Worm (Caenorhabditis elegans) whole organism, late embryonic: ENCODE data around the gene str-205.

Source experiments
- C08G9.2 ChIP-seq: sonication (generic microtip); optimal IDR thresholded peaks from 2 replicates; lab custom pipeline; 2016; ENCODE audit warnings: mild to moderate bottlenecking, missing genetic modification characterization, moderate library complexity, missing compliant biosample characterization
- C38D4.7 ChIP-seq: fragments of 200-800 bp; sonication (Bioruptor generic); optimal IDR thresholded peaks from 2 replicates; lab custom pipeline; 2018; ENCODE audit warnings: mild to moderate bottlenecking, missing genetic modification characterization, moderate library complexity, missing compliant biosample characterization
- F13H6.1 ChIP-seq: sonication (generic microtip); optimal IDR thresholded peaks from 2 replicates; lab custom pipeline; 2016; ENCODE audit warnings: missing genetic modification characterization, missing compliant biosample characterization
- K09A11.1 ChIP-seq: sonication (generic microtip); optimal IDR thresholded peaks from 2 replicates; lab custom pipeline; 2017; ENCODE audit warnings: antibody characterized with exemption, mild to moderate bottlenecking, missing genetic modification characterization, missing compliant biosample characterization; ENCODE audit not compliant: insufficient read depth
- T23F11.4 ChIP-seq: fragments of 200-800 bp; sonication (Bioruptor generic); optimal IDR thresholded peaks from 2 replicates; lab custom pipeline; 2018; ENCODE audit warnings: mild to moderate bottlenecking, missing genetic modification characterization, missing compliant biosample characterization
- ahr-1 ChIP-seq: sonication (generic microtip); optimal IDR thresholded peaks from 2 replicates; lab custom pipeline; 2016; ENCODE audit warnings: missing genetic modification characterization, missing compliant biosample characterization
- ceh-14 ChIP-seq: sonication (generic microtip); optimal IDR thresholded peaks from 2 replicates; lab custom pipeline; 2016; ENCODE audit warnings: missing genotype, missing genetic modification characterization, missing compliant biosample characterization
- ceh-19 ChIP-seq: fragments of 200-800 bp; sonication (Bioruptor generic); optimal IDR thresholded peaks from 2 replicates; lab custom pipeline; 2018; ENCODE audit warnings: mild to moderate bottlenecking, missing genetic modification characterization, missing compliant biosample characterization
- ceh-2 ChIP-seq: sonication (generic microtip); optimal IDR thresholded peaks from 2 replicates; lab custom pipeline; 2016; ENCODE audit warnings: missing genotype, missing genetic modification characterization, missing compliant biosample characterization
- ceh-24 ChIP-seq: sonication (generic microtip); optimal IDR thresholded peaks from 2 replicates; lab custom pipeline; 2016; ENCODE audit warnings: mild to moderate bottlenecking, missing genetic modification characterization, missing compliant biosample characterization
- ceh-30 ChIP-seq: fragments of 150-350 bp; optimal IDR thresholded peaks from 2 replicates; lab custom pipeline; 2014; ENCODE audit warnings: missing biosample characterization, missing genetic modification characterization
- ceh-34 ChIP-seq: sonication (generic microtip); optimal IDR thresholded peaks from 2 replicates; lab custom pipeline; 2016; ENCODE audit warnings: mild to moderate bottlenecking, missing genetic modification characterization, missing compliant biosample characterization
- ceh-45 ChIP-seq: fragments of 200-800 bp; sonication (Bioruptor generic); IDR thresholded peaks from 2 replicates; pipeline ENCODE4 v1.3.6; 2022; ENCODE audit warnings: missing genetic modification reagents, missing genetic modification characterization, missing compliant biosample characterization
- ceh-48 ChIP-seq: sonication (generic microtip); optimal IDR thresholded peaks from 2 replicates; lab custom pipeline; 2016; ENCODE audit warnings: missing genetic modification characterization, inconsistent platforms, missing compliant biosample characterization
- ceh-9 ChIP-seq: sonication (generic microtip); optimal IDR thresholded peaks from 2 replicates; lab custom pipeline; 2016; ENCODE audit warnings: mild to moderate bottlenecking, missing genetic modification characterization, inconsistent platforms, missing compliant biosample characterization
- dmd-4 ChIP-seq: sonication (generic microtip); optimal IDR thresholded peaks from 2 replicates; lab custom pipeline; 2016; ENCODE audit warnings: borderline replicate concordance, missing genetic modification characterization, missing compliant biosample characterization
- dve-1 ChIP-seq: sonication (generic microtip); optimal IDR thresholded peaks from 2 replicates; lab custom pipeline; 2017; ENCODE audit warnings: antibody characterized with exemption, mild to moderate bottlenecking, missing genetic modification characterization, missing compliant biosample characterization
- elt-2 ChIP-seq: sonication (generic microtip); optimal IDR thresholded peaks from 2 replicates; lab custom pipeline; 2016; ENCODE audit warnings: missing genetic modification reagents, missing genetic modification characterization, missing compliant biosample characterization
- ets-4 ChIP-seq: sonication (generic microtip); optimal IDR thresholded peaks from 2 replicates; lab custom pipeline; 2016; ENCODE audit warnings: missing genetic modification characterization, missing compliant biosample characterization
- eyg-1 ChIP-seq: sonication (generic microtip); optimal IDR thresholded peaks from 2 replicates; lab custom pipeline; 2016; ENCODE audit warnings: missing genotype, missing genetic modification characterization, missing compliant biosample characterization
- fax-1 ChIP-seq: sonication (generic microtip); optimal IDR thresholded peaks from 2 replicates; lab custom pipeline; 2016; ENCODE audit warnings: missing genotype, missing genetic modification characterization, missing compliant biosample characterization
- fkh-10 ChIP-seq: fragments of 150-350 bp; optimal IDR thresholded peaks from 2 replicates; lab custom pipeline; 2014; ENCODE audit warnings: missing biosample characterization, missing genetic modification reagents, missing genetic modification characterization
- fkh-6 ChIP-seq: sonication (generic microtip); optimal IDR thresholded peaks from 2 replicates; lab custom pipeline; 2016; ENCODE audit warnings: missing genetic modification characterization, missing compliant biosample characterization
- gmeb-2 ChIP-seq: sonication (generic microtip); optimal IDR thresholded peaks from 2 replicates; lab custom pipeline; 2016; ENCODE audit warnings: missing genetic modification characterization, inconsistent platforms, missing compliant biosample characterization
- hlh-13 ChIP-seq: fragments of 200-800 bp; sonication (Bioruptor generic); optimal IDR thresholded peaks from 2 replicates; lab custom pipeline; 2018; ENCODE audit warnings: mild to moderate bottlenecking, missing genetic modification characterization, missing compliant biosample characterization
- hlh-15 ChIP-seq: sonication (generic microtip); optimal IDR thresholded peaks from 2 replicates; lab custom pipeline; 2016; ENCODE audit warnings: missing genetic modification characterization, missing compliant biosample characterization
- hlh-30 ChIP-seq: sonication (generic microtip); optimal IDR thresholded peaks from 2 replicates; lab custom pipeline; 2017; ENCODE audit warnings: antibody characterized with exemption, missing genetic modification characterization, missing compliant biosample characterization; ENCODE audit not compliant: insufficient read depth
- lim-6 ChIP-seq: sonication (generic microtip); optimal IDR thresholded peaks from 2 replicates; lab custom pipeline; 2016; ENCODE audit warnings: missing genetic modification characterization, missing compliant biosample characterization
- lin-11 ChIP-seq: fragments of 200-800 bp; sonication (Bioruptor generic); optimal IDR thresholded peaks from 2 replicates; lab custom pipeline; 2018; ENCODE audit warnings: mild to moderate bottlenecking, missing genetic modification characterization, missing compliant biosample characterization
- madf-2 ChIP-seq: sonication (generic microtip); optimal IDR thresholded peaks from 2 replicates; lab custom pipeline; 2017; ENCODE audit warnings: missing genetic modification characterization, missing compliant biosample characterization
- mec-3 ChIP-seq: sonication (generic microtip); optimal IDR thresholded peaks from 2 replicates; lab custom pipeline; 2016; ENCODE audit warnings: borderline replicate concordance, missing genetic modification characterization, missing compliant biosample characterization
- nfya-1 ChIP-seq: sonication (generic microtip); optimal IDR thresholded peaks from 2 replicates; lab custom pipeline; 2017; ENCODE audit warnings: missing genetic modification characterization, mild to moderate bottlenecking, missing compliant biosample characterization, antibody characterized with exemption, moderate library complexity
- odd-2 ChIP-seq: sonication (generic microtip); optimal IDR thresholded peaks from 2 replicates; lab custom pipeline; 2017; ENCODE audit warnings: antibody characterized with exemption, mild to moderate bottlenecking, missing genetic modification characterization, missing compliant biosample characterization
- pag-3 ChIP-seq: sonication (generic microtip); optimal IDR thresholded peaks from 2 replicates; lab custom pipeline; 2016; ENCODE audit warnings: missing compliant biosample characterization, missing genetic modification characterization, borderline replicate concordance
- pat-9 ChIP-seq: fragments of 200-800 bp; sonication (Bioruptor generic); optimal IDR thresholded peaks from 2 replicates; lab custom pipeline; 2018; ENCODE audit warnings: mild to moderate bottlenecking, missing genetic modification characterization, moderate library complexity, missing compliant biosample characterization
- pax-1 ChIP-seq: fragments of 150-350 bp; optimal IDR thresholded peaks from 2 replicates; lab custom pipeline; 2014; ENCODE audit warnings: missing biosample characterization, missing genetic modification characterization
- pha-4 ChIP-seq: fragments of 150-350 bp; optimal IDR thresholded peaks from 2 replicates; lab custom pipeline; 2018; ENCODE audit warnings: missing biosample characterization, missing genetic modification reagents, missing genetic modification characterization
- pros-1 ChIP-seq: fragments of 150-350 bp; optimal IDR thresholded peaks from 2 replicates; lab custom pipeline; 2014; ENCODE audit warnings: missing biosample characterization, missing genetic modification reagents, missing genetic modification characterization
- rnt-1 ChIP-seq: sonication (generic microtip); optimal IDR thresholded peaks from 2 replicates; lab custom pipeline; 2016; ENCODE audit warnings: missing genetic modification characterization, missing compliant biosample characterization
- sdc-2 ChIP-seq: sonication (generic microtip); optimal IDR thresholded peaks from 2 replicates; lab custom pipeline; 2016; ENCODE audit warnings: missing genotype, missing genetic modification characterization, missing compliant biosample characterization
- sox-2 ChIP-seq: fragments of 200-800 bp; sonication (Bioruptor generic); IDR thresholded peaks from 2 replicates; pipeline ENCODE4 v1.3.6; 2022; ENCODE audit warnings: missing genetic modification reagents, missing genetic modification characterization, missing compliant biosample characterization
- unc-3 ChIP-seq, 2 experiments: fragments of 200-800 bp in 1 of 2; sonication (Bioruptor generic) in 1 of 2; sonication (generic microtip) in 1 of 2; conservative IDR thresholded peaks in 1 of 2; optimal IDR thresholded peaks in 1 of 2; 2 replicates each; pipeline versions ENCODE4 v1.3.6 to Lab custom; 2016 to 2022; ENCODE audit warnings: missing compliant biosample characterization in 2 of 2, missing genetic modification characterization in 2 of 2, missing genetic modification reagents in 1 of 2
- unc-55 ChIP-seq: sonication (generic microtip); optimal IDR thresholded peaks from 2 replicates; lab custom pipeline; 2017; ENCODE audit warnings: missing biosample characterization, missing genetic modification reagents, missing genetic modification characterization
- zip-5 ChIP-seq: sonication (generic microtip); optimal IDR thresholded peaks from 2 replicates; lab custom pipeline; 2016; ENCODE audit warnings: missing genetic modification characterization, missing compliant biosample characterization

Gene str-205

DNA sequence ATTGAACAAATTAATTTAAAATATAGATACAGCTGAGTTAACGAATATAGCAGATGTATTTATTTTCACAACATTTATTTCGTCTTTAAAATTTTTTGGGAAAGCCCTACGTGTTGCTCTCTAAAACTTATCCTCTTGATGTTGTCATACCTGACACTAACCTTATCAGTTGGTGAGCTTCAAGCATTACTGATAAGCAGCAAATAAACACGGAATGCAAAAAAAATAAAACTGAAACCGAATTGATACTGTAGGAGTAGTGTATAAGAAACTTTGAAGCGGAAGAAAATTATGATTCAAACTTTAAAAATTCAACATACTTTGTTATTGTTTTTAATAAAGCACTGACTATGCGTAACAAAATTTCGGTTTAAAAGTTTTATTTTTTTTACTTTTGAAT, 5.4 kb upstream of the str-205 start:
- TF ChIP-seq unc-3 (GFP tag; conservative IDR thresholded peaks at IDR 0.05; lab: Robert Waterston, UW) = no peak
- TF ChIP-seq unc-3 (tag; optimal IDR thresholded peaks at IDR 0.05; lab: Kevin White, UChicago) = no peak
- no peak for TF ChIP-seq rnt-1
- no peak for TF ChIP-seq C08G9.2 (tag; lab: Kevin White, UChicago)
- TF ChIP-seq hlh-15 = no peak
- no peak for TF ChIP-seq ceh-19 (GFP tag; lab: Kevin White, UChicago)
- TF ChIP-seq mec-3 (tag; lab: Kevin White, UChicago) = no peak
- no peak for TF ChIP-seq ets-4 (tag; lab: Kevin White, UChicago)
- TF ChIP-seq pat-9 (tag; lab: Kevin White, UChicago) = no peak
- TF ChIP-seq ceh-34 (tag; lab: Kevin White, UChicago) = no peak
- TF ChIP-seq K09A11.1 (tag; lab: Kevin White, UChicago) = no peak
- TF ChIP-seq ceh-2 (tag; lab: Kevin White, UChicago) = no peak
- TF ChIP-seq pros-1 (tag; lab: Kevin White, UChicago) = no peak
- TF ChIP-seq hlh-30 (tag; lab: Kevin White, UChicago) = no peak
- no peak for TF ChIP-seq ceh-30
- TF ChIP-seq pag-3 (tag; lab: Kevin White, UChicago) = no peak
- TF ChIP-seq pha-4 (tag; lab: Kevin White, UChicago) = no peak

DNA sequence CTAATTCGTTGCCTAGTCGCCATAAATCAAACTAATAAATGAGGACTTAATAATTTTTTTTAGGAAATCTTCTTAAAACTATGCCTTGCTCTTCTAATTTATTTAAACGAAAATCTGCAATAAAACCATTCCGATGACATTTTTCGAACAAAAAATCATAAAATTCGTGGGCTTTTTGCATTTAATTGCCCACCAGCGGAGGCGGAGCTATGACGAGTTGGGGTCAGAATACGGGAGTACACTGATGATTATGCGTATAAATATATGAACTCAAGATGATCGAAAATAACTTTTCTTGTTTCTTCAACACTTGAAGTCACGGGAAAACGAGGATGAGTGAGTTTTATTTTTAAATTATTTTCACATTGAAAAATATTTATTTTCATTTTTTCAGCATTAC, 4.7 kb upstream of the str-205 start, which contains the start of gene catp-2:
TSS of gene catp-2 (plus strand) at position 301 of the 400 bp plus-strand sequence.
- no peak for TF ChIP-seq madf-2 (tag; lab: Kevin White, UChicago)
- no peak for TF ChIP-seq sox-2 (GFP tag; lab: Robert Waterston, UW)
- no peak for TF ChIP-seq fkh-6 (tag; lab: Kevin White, UChicago)
- TF ChIP-seq ceh-48 (tag; lab: Kevin White, UChicago) = no peak
- no peak for TF ChIP-seq eyg-1 (tag; lab: Kevin White, UChicago)
- no peak for TF ChIP-seq dmd-4
- no peak for TF ChIP-seq pros-1 (tag; lab: Kevin White, UChicago)
- no peak for TF ChIP-seq gmeb-2 (tag; lab: Kevin White, UChicago)
- TF ChIP-seq F13H6.1 (tag; lab: Kevin White, UChicago) = no peak
- TF ChIP-seq T23F11.4 (GFP tag; lab: Kevin White, UChicago) = no peak
- no peak for TF ChIP-seq ceh-45
- no peak for TF ChIP-seq ahr-1
- TF ChIP-seq nfya-1 (tag; lab: Kevin White, UChicago) = no peak
- no peak for TF ChIP-seq lim-6 (tag; lab: Kevin White, UChicago)
- no peak for TF ChIP-seq fkh-10 (GFP tag; lab: Kevin White, UChicago)
- TF ChIP-seq elt-2 (tag; lab: Kevin White, UChicago) = no peak
- TF ChIP-seq pax-1 (tag; lab: Kevin White, UChicago) = no peak

DNA sequence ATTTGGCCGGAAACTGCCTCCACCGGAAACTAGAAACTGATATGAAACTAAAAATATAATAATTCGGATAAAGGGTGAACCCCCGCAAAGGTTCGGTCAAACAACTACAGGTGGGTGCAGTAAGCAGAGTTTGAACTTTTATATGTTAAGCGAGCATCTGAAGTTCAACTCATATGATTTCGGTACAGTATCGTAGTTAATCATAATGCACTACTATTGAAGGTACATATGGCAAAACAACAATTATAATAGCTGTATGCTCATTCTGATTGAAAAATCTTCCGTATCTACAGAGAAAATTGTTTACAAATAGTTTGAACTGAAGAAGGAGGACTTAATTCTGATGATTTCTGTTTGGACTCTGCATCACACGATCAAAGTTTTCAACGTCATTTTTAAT, 3.5 kb upstream of the str-205 start:
- TF ChIP-seq zip-5 (tag; lab: Kevin White, UChicago) = no peak
- TF ChIP-seq odd-2 = no peak
- no peak for TF ChIP-seq pax-1 (tag; lab: Kevin White, UChicago)
- TF ChIP-seq ceh-19 (GFP tag; lab: Kevin White, UChicago) = no peak
- no peak for TF ChIP-seq fkh-10 (GFP tag; lab: Kevin White, UChicago)
- no peak for TF ChIP-seq C38D4.7
- no peak for TF ChIP-seq elt-2 (tag; lab: Kevin White, UChicago)
- no peak for TF ChIP-seq ceh-9 (tag; lab: Kevin White, UChicago)
- TF ChIP-seq dve-1 = no peak
- no peak for TF ChIP-seq ceh-14 (tag; lab: Kevin White, UChicago)
- no peak for TF ChIP-seq hlh-13
- no peak for TF ChIP-seq ceh-2 (tag; lab: Kevin White, UChicago)
- TF ChIP-seq unc-55 (GFP tag; lab: Kevin White, UChicago) = no peak
- TF ChIP-seq ceh-24 (tag; lab: Kevin White, UChicago) = no peak
- TF ChIP-seq lin-11 (tag; lab: Kevin White, UChicago) = no peak
- TF ChIP-seq fax-1 (tag; lab: Kevin White, UChicago) = no peak
- no peak for TF ChIP-seq sdc-2 (tag; lab: Kevin White, UChicago)
- no peak for TF ChIP-seq eyg-1 (tag; lab: Kevin White, UChicago)
- no peak for TF ChIP-seq K09A11.1 (tag; lab: Kevin White, UChicago)
- TF ChIP-seq, all 69 proteins: peak for 0
